Fruit fly (Drosophila melanogaster) whole organism, embryonic: ENCODE data around the gene CG5810.

ENCODE experiments used
- BEAF-32 ChIP-seq: fragments of 200-800 bp; sonication (Bioruptor generic); optimal IDR thresholded peaks from 3 replicates; lab custom pipeline; 2017; ENCODE audit warnings: missing biosample characterization, missing genetic modification characterization, mild to moderate bottlenecking, moderate library complexity, missing genetic modification reagents
- CG11093 ChIP-seq: fragments of 200-800 bp; sonication (Bioruptor generic); IDR thresholded peaks from 3 replicates; pipeline ENCODE4 v1.3.6; 2022; ENCODE audit warnings: missing biosample characterization, missing genetic modification characterization
- CG11504 ChIP-seq: fragments of 200-800 bp; sonication (Bioruptor generic); optimal IDR thresholded peaks from 3 replicates; lab custom pipeline; 2019; ENCODE audit warnings: missing biosample characterization, mild to moderate bottlenecking, missing genetic modification characterization, moderate library complexity
- CG13296 ChIP-seq: fragments of 200-800 bp; sonication (Bioruptor generic); optimal IDR thresholded peaks from 3 replicates; lab custom pipeline; 2018; ENCODE audit warnings: missing biosample characterization, mild to moderate bottlenecking, missing genetic modification characterization
- CG16813 ChIP-seq: fragments of 200-800 bp; sonication (Bioruptor generic); IDR thresholded peaks from 3 replicates; pipeline ENCODE4 v1.3.6; 2022; ENCODE audit warnings: missing biosample characterization, missing genetic modification characterization; ENCODE audit not compliant: partially characterized antibody
- CG2129 ChIP-seq: fragments of 200-800 bp; sonication (Bioruptor generic); IDR thresholded peaks from 2 replicates; pipeline ENCODE4 v1.3.6; 2022; ENCODE audit warnings: missing biosample characterization, missing genetic modification characterization; ENCODE audit not compliant: partially characterized antibody
- CG3065 ChIP-seq: fragments of 200-800 bp; sonication (Bioruptor generic); optimal IDR thresholded peaks from 2 replicates; lab custom pipeline; 2016; ENCODE audit warnings: missing biosample characterization, missing genetic modification characterization
- CG31365 ChIP-seq: fragments of 200-800 bp; sonication (Bioruptor generic); optimal IDR thresholded peaks from 2 replicates; lab custom pipeline; 2018; ENCODE audit warnings: missing biosample characterization, mild to moderate bottlenecking, missing genetic modification characterization
- CG33213 ChIP-seq: fragments of 200-800 bp; sonication (Bioruptor generic); optimal IDR thresholded peaks from 3 replicates; lab custom pipeline; 2016; ENCODE audit warnings: missing biosample characterization, missing genetic modification characterization
- CG3407 ChIP-seq: fragments of 200-800 bp; sonication (Bioruptor generic); optimal IDR thresholded peaks from 2 replicates; lab custom pipeline; 2018; ENCODE audit warnings: missing biosample characterization, mild to moderate bottlenecking, missing genetic modification characterization
- CG3847 ChIP-seq: fragments of 200-800 bp; sonication (Bioruptor generic); IDR thresholded peaks from 2 replicates; pipeline ENCODE4 v1.3.6; 2022; ENCODE audit warnings: missing biosample characterization, missing genetic modification characterization
- CG42726 ChIP-seq: fragments of 200-800 bp; sonication (Bioruptor generic); IDR thresholded peaks from 2 replicates; pipeline ENCODE4 v1.3.6; 2022; ENCODE audit warnings: missing biosample characterization, missing genetic modification characterization; ENCODE audit not compliant: partially characterized antibody
- CG7839 ChIP-seq: fragments of 200-800 bp; sonication (Bioruptor generic); optimal IDR thresholded peaks from 3 replicates; lab custom pipeline; 2018; ENCODE audit warnings: missing biosample characterization, mild to moderate bottlenecking, missing genetic modification characterization, moderate library complexity
- CTCF ChIP-seq: fragments of 200-800 bp; sonication (Bioruptor generic); optimal IDR thresholded peaks from 2 replicates; lab custom pipeline; 2017; ENCODE audit warnings: missing biosample characterization, mild to moderate bottlenecking, missing genetic modification characterization, moderate library complexity
- Chrac-16 ChIP-seq: fragments of 200-800 bp; sonication (Bioruptor generic); optimal IDR thresholded peaks from 3 replicates; lab custom pipeline; 2016; ENCODE audit warnings: missing biosample characterization, missing genetic modification characterization
- CoRest ChIP-seq: fragments of 200-800 bp; sonication (Bioruptor generic); optimal IDR thresholded peaks from 3 replicates; lab custom pipeline; 2018; ENCODE audit warnings: missing biosample characterization, mild to moderate bottlenecking, missing genetic modification characterization, moderate library complexity
- Dp ChIP-seq: fragments of 200-800 bp; sonication (Bioruptor generic); optimal IDR thresholded peaks from 2 replicates; lab custom pipeline; 2018; ENCODE audit warnings: missing biosample characterization, mild to moderate bottlenecking, missing genetic modification characterization, moderate library complexity
- Ets65A ChIP-seq: fragments of 200-800 bp; sonication (Bioruptor generic); peaks from one replicate; lab custom pipeline; 2016; ENCODE audit warnings: missing biosample characterization, missing genetic modification characterization
- Hmr ChIP-seq: fragments of 200-800 bp; sonication (Bioruptor generic); optimal IDR thresholded peaks from 3 replicates; lab custom pipeline; 2017; ENCODE audit warnings: mild to moderate bottlenecking, missing biosample characterization, missing genetic modification reagents, missing genetic modification characterization
- Jarid2 ChIP-seq: fragments of 200-800 bp; sonication (Bioruptor generic); optimal IDR thresholded peaks from 3 replicates; lab custom pipeline; 2017; ENCODE audit warnings: mild to moderate bottlenecking, missing biosample characterization, missing genetic modification reagents, missing genetic modification characterization
- Kr ChIP-seq: fragments of 200-800 bp; sonication (Bioruptor generic); optimal IDR thresholded peaks from 2 replicates; lab custom pipeline; 2017; ENCODE audit warnings: missing biosample characterization, mild to moderate bottlenecking, missing genetic modification characterization
- Med ChIP-seq: fragments of 200-800 bp; sonication (Bioruptor generic); peaks from one replicate; lab custom pipeline; 2016; ENCODE audit warnings: missing biosample characterization, missing genetic modification characterization, mild to moderate bottlenecking, inconsistent platforms, moderate library complexity
- NC2β ChIP-seq: fragments of 200-800 bp; sonication (Bioruptor generic); optimal IDR thresholded peaks from 2 replicates; lab custom pipeline; 2016; ENCODE audit warnings: missing biosample characterization, missing genetic modification characterization
- Optix ChIP-seq: fragments of 200-800 bp; sonication (Bioruptor generic); IDR thresholded peaks from 3 replicates; pipeline ENCODE4 v1.3.6; 2022; ENCODE audit warnings: missing biosample characterization, missing genetic modification characterization
- Pdp1 ChIP-seq, 2 experiments: fragments of 200-800 bp; sonication (Bioruptor generic); optimal IDR thresholded peaks; 3 replicates each; lab custom pipeline; 2016; ENCODE audit warnings: missing biosample characterization in 2 of 2, missing genetic modification characterization in 2 of 2, mild to moderate bottlenecking in 1 of 2, moderate library complexity in 1 of 2
- Rfx ChIP-seq: fragments of 200-800 bp; sonication (Bioruptor generic); IDR thresholded peaks from 2 replicates; pipeline ENCODE4 v1.3.6; 2022; ENCODE audit warnings: missing biosample characterization, missing genetic modification characterization
- Scr ChIP-seq: fragments of 200-800 bp; sonication (Bioruptor generic); IDR thresholded peaks from 2 replicates; pipeline ENCODE4 v1.3.6; 2022; ENCODE audit warnings: missing biosample characterization, missing genetic modification characterization; ENCODE audit not compliant: partially characterized antibody
- Six4 ChIP-seq: fragments of 200-800 bp; sonication (Bioruptor generic); optimal IDR thresholded peaks from 2 replicates; lab custom pipeline; 2016; ENCODE audit warnings: missing biosample characterization, missing genetic modification characterization
- Spps ChIP-seq: fragments of 200-800 bp; sonication (Bioruptor generic); optimal IDR thresholded peaks from 2 replicates; lab custom pipeline; 2018; ENCODE audit warnings: missing biosample characterization, mild to moderate bottlenecking, missing genetic modification characterization
- Vsx1 ChIP-seq: fragments of 200-800 bp; sonication (Bioruptor generic); optimal IDR thresholded peaks from 2 replicates; lab custom pipeline; 2017; ENCODE audit warnings: missing biosample characterization, mild to moderate bottlenecking, missing genetic modification characterization, missing genetic modification reagents
- Xrp1 ChIP-seq: fragments of 200-800 bp; sonication (Bioruptor generic); IDR thresholded peaks from 2 replicates; pipeline ENCODE4 v1.3.6; 2022; ENCODE audit warnings: missing biosample characterization, missing genetic modification characterization
- br ChIP-seq: fragments of >200 bp; optimal IDR thresholded peaks from 2 replicates; lab custom pipeline; 2017
- bsh ChIP-seq, 2 experiments: fragments of 200-800 bp; sonication (Bioruptor generic); optimal IDR thresholded peaks; 2 replicates each; lab custom pipeline; 2017 to 2018; ENCODE audit warnings: mild to moderate bottlenecking in 2 of 2, missing biosample characterization in 2 of 2, missing genetic modification characterization in 2 of 2, moderate library complexity in 1 of 2
- eyg ChIP-seq: fragments of 200-800 bp; sonication (Bioruptor generic); optimal IDR thresholded peaks from 3 replicates; lab custom pipeline; 2016; ENCODE audit warnings: missing biosample characterization, missing genetic modification characterization
- gem ChIP-seq: fragments of 200-800 bp; sonication (Bioruptor generic); optimal IDR thresholded peaks from 2 replicates; lab custom pipeline; 2019; ENCODE audit warnings: missing biosample characterization, mild to moderate bottlenecking, missing genetic modification characterization, moderate library complexity
- gfzf ChIP-seq: fragments of 200-800 bp; sonication (Bioruptor generic); optimal IDR thresholded peaks from 2 replicates; lab custom pipeline; 2016; ENCODE audit warnings: missing biosample characterization, mild to moderate bottlenecking, missing genetic modification characterization, moderate library complexity
- her ChIP-seq: fragments of 200-800 bp; sonication (Bioruptor generic); optimal IDR thresholded peaks from 2 replicates; lab custom pipeline; 2016; ENCODE audit warnings: missing biosample characterization, missing genetic modification characterization
- hkb ChIP-seq, 2 experiments: fragments of 200-800 bp in 1 of 2; fragments of >200 bp in 1 of 2; sonication (Bioruptor generic) in 1 of 2; IDR thresholded peaks in 1 of 2; optimal IDR thresholded peaks in 1 of 2; 2 replicates each; pipeline versions ENCODE4 v1.3.6 to Lab custom; 2017 to 2022; ENCODE audit warnings: missing biosample characterization in 1 of 2, missing genetic modification characterization in 1 of 2
- mam ChIP-seq: fragments of 200-800 bp; sonication (Bioruptor generic); optimal IDR thresholded peaks from 3 replicates; lab custom pipeline; 2016; ENCODE audit warnings: missing biosample characterization, missing genetic modification characterization
- nmo ChIP-seq: fragments of 200-800 bp; sonication (Bioruptor generic); optimal IDR thresholded peaks from 2 replicates; lab custom pipeline; 2018; ENCODE audit warnings: missing biosample characterization, mild to moderate bottlenecking, missing genetic modification characterization, moderate library complexity
- phol ChIP-seq: fragments of 200-800 bp; sonication (Bioruptor generic); optimal IDR thresholded peaks from 3 replicates; lab custom pipeline; 2018; ENCODE audit warnings: missing biosample characterization, mild to moderate bottlenecking, missing genetic modification characterization, moderate library complexity
- pita ChIP-seq: fragments of 200-800 bp; sonication (Bioruptor generic); optimal IDR thresholded peaks from 2 replicates; lab custom pipeline; 2017; ENCODE audit warnings: missing biosample characterization, mild to moderate bottlenecking, missing genetic modification characterization
- pnt ChIP-seq: fragments of 200-800 bp; sonication (Bioruptor generic); optimal IDR thresholded peaks from 3 replicates; lab custom pipeline; 2016; ENCODE audit warnings: missing biosample characterization, missing genetic modification characterization
- pzg ChIP-seq: fragments of 200-800 bp; sonication (Bioruptor generic); optimal IDR thresholded peaks from 3 replicates; lab custom pipeline; 2018; ENCODE audit warnings: missing biosample characterization, mild to moderate bottlenecking, missing genetic modification characterization, moderate library complexity
- salm ChIP-seq: fragments of 200-800 bp; sonication (Bioruptor generic); optimal IDR thresholded peaks from 2 replicates; lab custom pipeline; 2018; ENCODE audit warnings: missing biosample characterization, mild to moderate bottlenecking, missing genetic modification characterization
- stwl ChIP-seq: fragments of 200-800 bp; sonication (Bioruptor generic); optimal IDR thresholded peaks from 3 replicates; lab custom pipeline; 2018; ENCODE audit warnings: missing biosample characterization, mild to moderate bottlenecking, missing genetic modification characterization, moderate library complexity
- vvl ChIP-seq: fragments of 200-800 bp; sonication (Bioruptor generic); IDR thresholded peaks from 2 replicates; pipeline ENCODE4 v1.3.6; 2022; ENCODE audit warnings: missing biosample characterization, missing genetic modification characterization
- zf30C ChIP-seq: fragments of 200-800 bp; sonication (Bioruptor generic); optimal IDR thresholded peaks from 3 replicates; lab custom pipeline; 2018; ENCODE audit warnings: missing biosample characterization, mild to moderate bottlenecking, missing genetic modification characterization
- zfh2 ChIP-seq: fragments of 200-800 bp; sonication (Bioruptor generic); optimal IDR thresholded peaks from 2 replicates; lab custom pipeline; 2016; ENCODE audit warnings: missing biosample characterization, missing genetic modification characterization

CG5810 gene

dm6 chr3R:21155931-21156488 lies 7.6 kb upstream of the CG5810 start (continued):
- TF ChIP-seq pnt (GFP tag; lab: Kevin White, UChicago) (peak; percentile 3), hkb (optimal IDR thresholded peaks at IDR 0.05; lab: Kevin White, UChicago) (peak; percentile 66), hkb (GFP tag; IDR thresholded peaks at IDR 0.05; lab: Robert Waterston, UW) (no peak), eyg (GFP tag; lab: Kevin White, UChicago) (peak; percentile 11), pzg (GFP tag; lab: Kevin White, UChicago) (peak; percentile 85), CG33213 (GFP tag; lab: Kevin White, UChicago) (peak; percentile 82), CG11093 (GFP tag; lab: Robert Waterston, UW) (no peak), Six4 (GFP tag; lab: Kevin White, UChicago) (peak; percentile 0), Xrp1 (0 out of 2 replicates have a peak, but pooled peaks have one; percentile 7), zfh2 (GFP tag; lab: Kevin White, UChicago) (peak; percentile 29), CG7839 (tag; lab: Kevin White, UChicago) (peak; percentile 7), pita (GFP tag; lab: Kevin White, UChicago) (peak; percentile 47), CG11504 (tag; lab: Kevin White, UChicago) (peak; percentile 26), Vsx1 (GFP tag; lab: Kevin White, UChicago) (no peak), stwl (tag; lab: Kevin White, UChicago) (peak; percentile 99), gfzf (GFP tag; lab: Kevin White, UChicago) (peak; percentile 87), Pdp1 (GFP tag; optimal IDR thresholded peaks at IDR 0.05; lab: Kevin White, UChicago) (peak in 1 of 2 experiments; percentile 64), Chrac-16 (GFP tag; lab: Kevin White, UChicago) (peak; percentile 7), CG3065 (GFP tag; lab: Kevin White, UChicago) (no peak), CG13296 (no peak), br (lab: Kevin White, UChicago) (no peak), CG3847 (GFP tag; lab: Robert Waterston, UW) (peak; percentile 70), Jarid2 (GFP tag; lab: Kevin White, UChicago) (peak; percentile 67), salm (no peak), Kr (GFP tag; lab: Kevin White, UChicago) (no peak), Med (GFP tag; lab: Kevin White, UChicago) (peak; percentile 82), BEAF-32 (GFP tag; lab: Kevin White, UChicago) (peak; percentile 66), gem (tag; lab: Kevin White, UChicago) (peak; percentile 10), Scr (peak; percentile 52), CG31365 (tag; lab: Kevin White, UChicago) (no peak), Hmr (GFP tag; lab: Kevin White, UChicago) (peak; percentile 61), Dp (peak; percentile 98), CG3407 (GFP tag; lab: Kevin White, UChicago) (no peak), mam (GFP tag; lab: Kevin White, UChicago) (peak; percentile 12), CG2129 (GFP tag; lab: Robert Waterston, UW) (no peak), CG42726 (peak; percentile 55), vvl (GFP tag; lab: Robert Waterston, UW) (0 out of 2 replicates have a peak, but pooled peaks have one; percentile 7), her (GFP tag; lab: Kevin White, UChicago) (no peak), CG16813 (GFP tag; lab: Robert Waterston, UW) (peak; percentile 54; the same call in 2 of the 3 replicates), bsh (GFP tag; optimal IDR thresholded peaks at IDR 0.05; lab: Kevin White, UChicago) (no peak), Optix (GFP tag; lab: Robert Waterston, UW) (no peak), Spps (no peak), nmo (GFP tag; lab: Kevin White, UChicago) (peak; percentile 62), CoRest (tag; lab: Kevin White, UChicago) (peak; percentile 63), Ets65A (GFP tag; lab: Kevin White, UChicago) (peak; percentile 25), NC2β (GFP tag; lab: Kevin White, UChicago) (peak; percentile 3), phol (tag; lab: Kevin White, UChicago) (peak; percentile 32), zf30C (GFP tag; lab: Kevin White, UChicago) (no peak), CTCF (GFP tag; lab: Kevin White, UChicago) (peak; percentile 27), Rfx (GFP tag; lab: Robert Waterston, UW) (no peak)
